Worm (Caenorhabditis elegans) whole organism, L2 larva: ENCODE results near the gene C27D9.1.

Experiments
- lin-13 ChIP-seq: fragments of 150-350 bp; optimal IDR thresholded peaks from 2 replicates; lab custom pipeline; 2014; ENCODE audit warnings: missing biosample characterization, missing genetic modification reagents, missing genetic modification characterization
- mbf-1 ChIP-seq: sonication (generic microtip); optimal IDR thresholded peaks from 2 replicates; lab custom pipeline; 2017; ENCODE audit warnings: missing biosample characterization, missing genetic modification characterization
- peb-1 ChIP-seq: fragments of 150-350 bp; optimal IDR thresholded peaks from 2 replicates; lab custom pipeline; 2014; ENCODE audit warnings: missing biosample characterization, missing genetic modification characterization
- unc-55 ChIP-seq: fragments of 150-350 bp; sonication (generic microtip); optimal IDR thresholded peaks from 3 replicates; lab custom pipeline; 2014; ENCODE audit warnings: missing biosample characterization, missing genetic modification reagents, missing genetic modification characterization
- zag-1 ChIP-seq: fragments of 150-350 bp; optimal IDR thresholded peaks from 2 replicates; lab custom pipeline; 2014; ENCODE audit warnings: missing biosample characterization, missing genetic modification characterization

- no peak for TF ChIP-seq lin-13
- TF ChIP-seq unc-55, result no peak
- no peak for TF ChIP-seq mbf-1 (tag; lab: Kevin White, UChicago)
- no peak for TF ChIP-seq zag-1 (tag; lab: Kevin White, UChicago)
- no peak for TF ChIP-seq peb-1 (tag; lab: Kevin White, UChicago)
Observed at ce11 chrII:4748374-4748773, 4.8 kb upstream of the C27D9.1 start.
